Worm (Caenorhabditis elegans): ENCODE data around the gene drd-10.

The drd-10 gene

ce11 chrV:7012617-7013016 is 5.2 kb downstream of the drd-10 start, which contains the start of gene srw-127:
srw-127 (plus strand) TSS chrV:7012917.
- TF ChIP-seq sptf-2 (GFP tag; optimal IDR thresholded peaks at IDR 0.05) (no peak), Y67H2A.10 (GFP tag; conservative IDR thresholded peaks at IDR 0.05) (no peak), ztf-3 (GFP tag; optimal IDR thresholded peaks at IDR 0.05) (no peak), snpc-1.1 (tag; optimal IDR thresholded peaks at IDR 0.05; ENCODE audit: insufficient read depth) (no peak), ekl-4 (GFP tag; IDR thresholded peaks at IDR 0.05) (no peak), F57C9.4 (tag; optimal IDR thresholded peaks at IDR 0.05) (no peak), lin-26 (GFP tag; IDR thresholded peaks at IDR 0.05) (no peak), ztf-28 (GFP tag; IDR thresholded peaks at IDR 0.05) (no peak), ceh-27 (GFP tag; optimal IDR thresholded peaks at IDR 0.05) (no peak)

- TF ChIP-seq lin-26 (GFP tag; IDR thresholded peaks at IDR 0.05): no peak
- no peak for TF ChIP-seq F37B4.10 (GFP tag; IDR thresholded peaks at IDR 0.05)
- no peak for TF ChIP-seq K11D2.4 (GFP tag; IDR thresholded peaks at IDR 0.05)
- TF ChIP-seq ZK185.1 (tag; optimal IDR thresholded peaks at IDR 0.05; ENCODE audit: poor library complexity, severe bottlenecking): no peak
- TF ChIP-seq F33H1.4 (GFP tag; IDR thresholded peaks at IDR 0.05): no peak
- no peak for TF ChIP-seq lin-35 (GFP tag; optimal IDR thresholded peaks at IDR 0.05)
- no peak for TF ChIP-seq B0261.1 (tag; optimal IDR thresholded peaks at IDR 0.05)
- no peak for TF ChIP-seq dox-1 (GFP tag; IDR thresholded peaks at IDR 0.05)
- no peak for TF ChIP-seq lag-1 (GFP tag; IDR thresholded peaks at IDR 0.05)
These were observed 8.5 kb downstream of the drd-10 start, which contains the start of gene C33G8.13 for ce11 chrV:7015872-7016271. C33G8.13 (minus strand) TSS chrV:7015972.

ce11 chrV:7017059-7017458 is 9.7 kb downstream of the drd-10 start, which contains the start of gene srsx-32:
srsx-32 (plus strand) TSS chrV:7017359.
- TF ChIP-seq Y67H2A.10 (GFP tag; conservative IDR thresholded peaks at IDR 0.05) (no peak), dpl-1 (GFP tag; optimal IDR thresholded peaks at IDR 0.05) (no peak), gei-17 (GFP tag; optimal IDR thresholded peaks at IDR 0.05) (no peak), hmg-20 (GFP tag; IDR thresholded peaks at IDR 0.05) (no peak), T26A5.8 (tag; optimal IDR thresholded peaks at IDR 0.05) (no peak), madf-8 (GFP tag; conservative IDR thresholded peaks at IDR 0.05) (no peak), hsf-1 (GFP tag; IDR thresholded peaks at IDR 0.05) (no peak), rpc-1 (optimal IDR thresholded peaks at IDR 0.05) (no peak), rpc-1 (tag; optimal IDR thresholded peaks at IDR 0.05) (no peak), ztf-3 (GFP tag; optimal IDR thresholded peaks at IDR 0.05) (no peak), lsy-27 (tag; optimal IDR thresholded peaks at IDR 0.05; ENCODE audit: borderline replicate concordance, insufficient read depth) (no peak), nhr-120 (GFP tag; IDR thresholded peaks at IDR 0.05) (no peak), K11D2.4 (GFP tag; IDR thresholded peaks at IDR 0.05) (no peak), sptf-2 (GFP tag; optimal IDR thresholded peaks at IDR 0.05) (no peak)

ce11 chrV:7021772-7022171 is 14.4 kb downstream of the drd-10 start, which contains the start of gene F20A1.4:
F20A1.4 (minus strand) TSS chrV:7021872.
- TF ChIP-seq attf-3 (GFP tag; conservative IDR thresholded peaks at IDR 0.05) (no peak), sea-2 (GFP tag; IDR thresholded peaks at IDR 0.05) (no peak), ztf-28 (GFP tag; IDR thresholded peaks at IDR 0.05) (no peak), Y56A3A.18 (GFP tag; IDR thresholded peaks at IDR 0.05) (no peak), hsf-1 (GFP tag; IDR thresholded peaks at IDR 0.05) (no peak), K12H6.12 (tag; optimal IDR thresholded peaks at IDR 0.05) (no peak), dox-1 (GFP tag; IDR thresholded peaks at IDR 0.05) (no peak), snpc-3.4 (tag; optimal IDR thresholded peaks at IDR 0.05) (no peak), somi-1 (GFP tag; optimal IDR thresholded peaks at IDR 0.05) (no peak), snpc-4 (GFP tag; optimal IDR thresholded peaks at IDR 0.05) (no peak), snpc-4 (tag; optimal IDR thresholded peaks at IDR 0.05) (no peak), die-1 (tag; optimal IDR thresholded peaks at IDR 0.05) (no peak), ceh-79 (tag; optimal IDR thresholded peaks at IDR 0.05) (no peak), ztf-25 (GFP tag; IDR thresholded peaks at IDR 0.05) (no peak), him-1 (tag; optimal IDR thresholded peaks at IDR 0.05) (no peak), ama-1 (optimal IDR thresholded peaks at IDR 0.05) (no peak), ama-1 (GFP tag; optimal IDR thresholded peaks at IDR 0.05) (no peak), ccch-3 (GFP tag; optimal IDR thresholded peaks at IDR 0.05) (no peak), F55B11.4 (tag; optimal IDR thresholded peaks at IDR 0.05; ENCODE audit: borderline replicate concordance, insufficient read depth) (no peak), egrh-3 (GFP tag; IDR thresholded peaks at IDR 0.05) (no peak), ceh-91 (GFP tag; IDR thresholded peaks at IDR 0.05) (no peak), zim-3 (tag; optimal IDR thresholded peaks at IDR 0.05) (no peak)

All from whole organism, young adult.